Worm (Caenorhabditis elegans) whole organism, L4 larva: Measurements from ENCODE around the gene hic-1.

Source experiments
- ceh-32 ChIP-seq: sonication (generic microtip); optimal IDR thresholded peaks from 2 replicates; lab custom pipeline; 2016; ENCODE audit warnings: mild to moderate bottlenecking, missing genetic modification characterization, missing compliant biosample characterization; ENCODE audit not compliant: poor library complexity
- cey-2 ChIP-seq: sonication (generic microtip); optimal IDR thresholded peaks from 3 replicates; lab custom pipeline; 2017; ENCODE audit warnings: missing genetic modification characterization, mild to moderate bottlenecking, missing compliant biosample characterization, antibody characterized with exemption, borderline replicate concordance; ENCODE audit not compliant: insufficient read depth
- dpl-1 ChIP-seq: fragments of 150-350 bp; optimal IDR thresholded peaks from 2 replicates; lab custom pipeline; 2014; ENCODE audit warnings: missing biosample characterization, missing genetic modification reagents, missing genetic modification characterization
- mxl-2 ChIP-seq: fragments of 200-800 bp; sonication (Bioruptor generic); conservative IDR thresholded peaks from 2 replicates; pipeline ENCODE4 v1.3.6; 2022; ENCODE audit warnings: missing genetic modification reagents, missing genetic modification characterization, missing compliant biosample characterization
- nhr-28 ChIP-seq: fragments of 150-350 bp; optimal IDR thresholded peaks from 2 replicates; lab custom pipeline; 2014; ENCODE audit warnings: missing biosample characterization, missing genetic modification characterization
- set-16 ChIP-seq: fragments of 200-800 bp; sonication (Bioruptor generic); IDR thresholded peaks from 2 replicates; pipeline ENCODE4 v1.3.6; 2022; ENCODE audit warnings: missing genetic modification reagents, missing genetic modification characterization, missing compliant biosample characterization
- skn-1 ChIP-seq: fragments of 150-350 bp; optimal IDR thresholded peaks from 2 replicates; lab custom pipeline; 2014; ENCODE audit warnings: missing biosample characterization, missing genetic modification characterization
- snpc-4 ChIP-seq: fragments of 150-350 bp; optimal IDR thresholded peaks from 2 replicates; lab custom pipeline; 2014; ENCODE audit warnings: missing biosample characterization, missing genetic modification characterization
- ztf-11 ChIP-seq: fragments of 150-350 bp; optimal IDR thresholded peaks from 2 replicates; lab custom pipeline; 2014; ENCODE audit warnings: missing biosample characterization, missing genetic modification characterization

DNA sequence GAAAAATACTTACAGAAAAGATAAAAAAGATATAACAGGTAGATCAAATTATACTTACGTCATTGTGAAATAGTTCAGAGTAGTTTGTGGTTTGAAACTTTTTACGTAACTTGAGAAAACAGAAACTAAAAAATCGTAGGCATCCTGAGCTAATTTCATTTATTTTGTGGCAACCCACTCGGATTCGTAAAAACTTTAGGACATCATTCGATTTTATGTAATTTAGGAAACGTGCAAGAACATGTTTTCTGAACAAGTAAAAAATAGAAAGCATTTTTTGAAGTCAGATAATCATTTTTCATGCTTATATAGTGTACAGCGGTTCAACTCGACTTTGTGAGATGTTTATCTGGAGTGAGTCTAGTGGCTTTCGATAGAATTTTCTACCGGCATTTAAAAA, at the start of gene hic-1:
- no peak for TF ChIP-seq ceh-32
- no peak for TF ChIP-seq dpl-1
- TF ChIP-seq set-16 (GFP tag; lab: Robert Waterston, UW): no peak
- TF ChIP-seq nhr-28 (tag; lab: Kevin White, UChicago): no peak
- TF ChIP-seq snpc-4 (tag; lab: Kevin White, UChicago): no peak
- TF ChIP-seq skn-1 (tag; lab: Kevin White, UChicago): no peak
- no peak for TF ChIP-seq ztf-11 (tag; lab: Kevin White, UChicago)
- no peak for TF ChIP-seq mxl-2 (GFP tag; lab: Robert Waterston, UW)
- no peak for TF ChIP-seq cey-2 (tag; lab: Kevin White, UChicago)
